Worm (Caenorhabditis elegans) whole organism, L2 larva: ENCODE results near the gene D1046.18.
A peak's percentile ranks its signal among the peaks of the same experiment; 100 is the strongest.

ENCODE experiments used
- C34F6.9 ChIP-seq: fragments of 150-350 bp; optimal IDR thresholded peaks from 2 replicates; lab custom pipeline; 2014; ENCODE audit warnings: missing biosample characterization, missing genetic modification characterization
- F13H6.1 ChIP-seq: sonication (generic microtip); optimal IDR thresholded peaks from 2 replicates; lab custom pipeline; 2016; ENCODE audit warnings: missing genetic modification characterization, missing compliant biosample characterization
- R02D3.7 ChIP-seq: fragments of 150-350 bp; optimal IDR thresholded peaks from 2 replicates; lab custom pipeline; 2014; ENCODE audit warnings: missing biosample characterization, missing genetic modification characterization
- Y55F3AM.14 ChIP-seq: fragments of 200-800 bp; sonication (Bioruptor generic); optimal IDR thresholded peaks from 2 replicates; lab custom pipeline; 2018; ENCODE audit warnings: mild to moderate bottlenecking, missing genetic modification characterization, missing compliant biosample characterization
- ZK546.5 ChIP-seq: sonication (generic microtip); optimal IDR thresholded peaks from 2 replicates; lab custom pipeline; 2017; ENCODE audit warnings: missing biosample characterization, missing genetic modification characterization
- alr-1 ChIP-seq: fragments of 150-350 bp; optimal IDR thresholded peaks from 2 replicates; lab custom pipeline; 2014; ENCODE audit warnings: missing biosample characterization, missing genetic modification characterization
- aly-2 ChIP-seq: fragments of 150-350 bp; optimal IDR thresholded peaks from 2 replicates; lab custom pipeline; 2014; ENCODE audit warnings: missing biosample characterization, missing genetic modification characterization
- ama-1 ChIP-seq: fragments of 150-350 bp; optimal IDR thresholded peaks from 2 replicates; lab custom pipeline; 2018; ENCODE audit warnings: inconsistent platforms
- blmp-1 ChIP-seq: sonication (generic microtip); optimal IDR thresholded peaks from 2 replicates; lab custom pipeline; 2017; ENCODE audit warnings: missing genetic modification characterization, mild to moderate bottlenecking, missing compliant biosample characterization, antibody characterized with exemption, moderate library complexity; ENCODE audit not compliant: insufficient read depth
- ceh-16 ChIP-seq: fragments of 150-350 bp; optimal IDR thresholded peaks from 2 replicates; lab custom pipeline; 2014; ENCODE audit warnings: missing biosample characterization, missing genetic modification characterization
- ceh-82 ChIP-seq: fragments of 150-350 bp; optimal IDR thresholded peaks from 2 replicates; lab custom pipeline; 2014; ENCODE audit warnings: missing biosample characterization, missing genetic modification characterization
- crh-2 ChIP-seq: sonication (generic microtip); optimal IDR thresholded peaks from 2 replicates; lab custom pipeline; 2017; ENCODE audit warnings: missing biosample characterization, missing genetic modification characterization
- dmd-4 ChIP-seq: sonication (generic microtip); optimal IDR thresholded peaks from 2 replicates; lab custom pipeline; 2017; ENCODE audit warnings: missing biosample characterization, missing genetic modification characterization
- elt-1 ChIP-seq: fragments of 150-350 bp; optimal IDR thresholded peaks from 2 replicates; lab custom pipeline; 2014; ENCODE audit warnings: missing biosample characterization, missing genetic modification characterization
- elt-3 ChIP-seq: sonication (generic microtip); optimal IDR thresholded peaks from 2 replicates; lab custom pipeline; 2017; ENCODE audit warnings: missing biosample characterization, missing genetic modification characterization
- fos-1 ChIP-seq: fragments of 150-350 bp; optimal IDR thresholded peaks from 2 replicates; lab custom pipeline; 2014; ENCODE audit warnings: missing biosample characterization, missing genetic modification characterization
- gmeb-1 ChIP-seq: fragments of 150-350 bp; optimal IDR thresholded peaks from 2 replicates; lab custom pipeline; 2014; ENCODE audit warnings: missing biosample characterization, missing genetic modification characterization
- lin-11 ChIP-seq: fragments of 150-350 bp; sonication (generic microtip); optimal IDR thresholded peaks from 2 replicates; lab custom pipeline; 2014; ENCODE audit warnings: missing biosample characterization, missing genetic modification characterization, inconsistent platforms, mixed read lengths
- lin-13 ChIP-seq: fragments of 150-350 bp; optimal IDR thresholded peaks from 2 replicates; lab custom pipeline; 2014; ENCODE audit warnings: missing biosample characterization, missing genetic modification reagents, missing genetic modification characterization
- lin-39 ChIP-seq: fragments of 150-350 bp; optimal IDR thresholded peaks from 2 replicates; lab custom pipeline; 2014; ENCODE audit warnings: missing biosample characterization, missing genetic modification reagents, missing genetic modification characterization
- lsy-2 ChIP-seq, 2 experiments: fragments of 150-350 bp in 1 of 2; sonication (generic microtip) in 1 of 2; optimal IDR thresholded peaks; 2 replicates each; lab custom pipeline; 2014 to 2017; ENCODE audit warnings: missing biosample characterization in 2 of 2, missing genetic modification characterization in 2 of 2
- mab-5 ChIP-seq: fragments of 150-350 bp; optimal IDR thresholded peaks from 2 replicates; lab custom pipeline; 2014; ENCODE audit warnings: missing biosample characterization, missing genetic modification characterization
- mbf-1 ChIP-seq: sonication (generic microtip); optimal IDR thresholded peaks from 2 replicates; lab custom pipeline; 2017; ENCODE audit warnings: missing biosample characterization, missing genetic modification characterization
- nhr-10 ChIP-seq: sonication (generic microtip); optimal IDR thresholded peaks from 2 replicates; lab custom pipeline; 2017; ENCODE audit warnings: missing biosample characterization, missing genetic modification characterization
- nhr-12 ChIP-seq: fragments of 150-350 bp; optimal IDR thresholded peaks from 2 replicates; lab custom pipeline; 2014; ENCODE audit warnings: missing biosample characterization, missing genetic modification characterization
- nhr-129 ChIP-seq: fragments of 150-350 bp; optimal IDR thresholded peaks from 2 replicates; lab custom pipeline; 2014; ENCODE audit warnings: missing biosample characterization, missing genetic modification characterization
- nhr-21 ChIP-seq: fragments of 150-350 bp; optimal IDR thresholded peaks from 2 replicates; lab custom pipeline; 2014; ENCODE audit warnings: missing biosample characterization, missing genetic modification characterization
- nhr-23 ChIP-seq: fragments of 150-350 bp; optimal IDR thresholded peaks from 2 replicates; lab custom pipeline; 2014; ENCODE audit warnings: missing biosample characterization, missing genetic modification reagents, missing genetic modification characterization
- nhr-237 ChIP-seq: fragments of 150-350 bp; optimal IDR thresholded peaks from 2 replicates; lab custom pipeline; 2014; ENCODE audit warnings: missing biosample characterization, missing genetic modification characterization
- nhr-25 ChIP-seq: fragments of 150-350 bp; sonication (generic microtip); optimal IDR thresholded peaks from 3 replicates; lab custom pipeline; 2014; ENCODE audit warnings: missing biosample characterization, missing genetic modification characterization
- nhr-6 ChIP-seq: fragments of 150-350 bp; optimal IDR thresholded peaks from 2 replicates; lab custom pipeline; 2014; ENCODE audit warnings: missing biosample characterization, missing genetic modification characterization
- nhr-77 ChIP-seq: fragments of 150-350 bp; optimal IDR thresholded peaks from 2 replicates; lab custom pipeline; 2014; ENCODE audit warnings: missing biosample characterization, missing genetic modification characterization
- skn-1 ChIP-seq: sonication (generic microtip); optimal IDR thresholded peaks from 2 replicates; lab custom pipeline; 2017; ENCODE audit warnings: missing biosample characterization, missing genetic modification characterization
- sma-3 ChIP-seq: sonication (generic microtip); optimal IDR thresholded peaks from 2 replicates; lab custom pipeline; 2016; ENCODE audit warnings: missing genetic modification reagents, missing genetic modification characterization, missing compliant biosample characterization
- sma-9 ChIP-seq, 2 experiments: fragments of 150-350 bp in 1 of 2; sonication (generic microtip) in 1 of 2; optimal IDR thresholded peaks; 2 replicates each; lab custom pipeline; 2014 to 2016; ENCODE audit warnings: missing genetic modification characterization in 2 of 2, mild to moderate bottlenecking in 1 of 2, missing biosample characterization in 1 of 2, missing compliant biosample characterization in 1 of 2, missing genetic modification reagents in 1 of 2, moderate library complexity in 1 of 2
- snpc-4 ChIP-seq: fragments of 150-350 bp; optimal IDR thresholded peaks from 2 replicates; lab custom pipeline; 2014; ENCODE audit warnings: missing biosample characterization, missing genetic modification characterization
- unc-39 ChIP-seq: fragments of 150-350 bp; optimal IDR thresholded peaks from 2 replicates; lab custom pipeline; 2014; ENCODE audit warnings: missing biosample characterization, missing genetic modification characterization
- unc-62 ChIP-seq: fragments of 150-350 bp; optimal IDR thresholded peaks from 2 replicates; lab custom pipeline; 2014; ENCODE audit warnings: missing biosample characterization, missing genetic modification reagents, missing genetic modification characterization
- ztf-1 ChIP-seq: fragments of 200-800 bp; sonication (Bioruptor generic); conservative IDR thresholded peaks from 2 replicates; pipeline ENCODE4 v1.3.6; 2022; ENCODE audit warnings: missing genetic modification characterization, missing compliant biosample characterization
- ztf-4 ChIP-seq: fragments of 150-350 bp; optimal IDR thresholded peaks from 2 replicates; lab custom pipeline; 2014; ENCODE audit warnings: missing biosample characterization, missing genetic modification characterization

Gene D1046.18

DNA sequence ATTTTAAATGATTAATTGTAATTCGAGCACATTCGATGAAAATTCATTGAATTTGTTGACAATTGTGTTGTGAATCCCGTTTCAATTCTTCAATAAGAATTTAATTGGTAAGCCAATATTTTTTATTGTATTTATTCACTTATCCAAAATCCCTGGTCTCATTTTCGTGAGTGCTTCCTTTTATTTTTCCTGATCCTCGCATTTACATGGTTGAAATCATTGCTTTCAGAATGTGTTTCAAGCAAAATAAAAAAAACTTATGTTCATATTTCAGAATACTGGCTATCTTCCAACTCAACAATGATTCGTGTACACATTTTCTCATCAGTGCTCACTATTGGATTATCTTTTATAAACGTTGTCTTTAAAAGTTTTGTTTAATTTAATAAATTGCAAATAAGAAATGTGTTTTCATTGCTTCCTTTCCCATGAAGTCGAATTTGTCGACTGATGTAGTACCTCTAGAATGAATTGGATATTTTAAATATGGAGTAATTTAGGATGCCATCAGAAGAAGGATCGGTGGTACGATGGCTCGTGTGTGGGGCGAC lies at the start of gene D1046.18, which contains the start of gene slc-25A26:
Gene D1046.18, plus strand, starts transcription at position 301 of the 551 bp plus-strand sequence.
Gene slc-25A26, plus strand, starts transcription at position 501 of the 551 bp plus-strand sequence.
- TF ChIP-seq gmeb-1 (no peak), Y55F3AM.14 (GFP tag; lab: Kevin White, UChicago) (no peak), aly-2 (tag; lab: Kevin White, UChicago) (no peak), nhr-77 (tag; lab: Kevin White, UChicago) (no peak), dmd-4 (tag; lab: Kevin White, UChicago) (no peak), elt-3 (tag; lab: Kevin White, UChicago) (no peak), F13H6.1 (tag; lab: Kevin White, UChicago) (no peak), nhr-23 (tag; lab: Kevin White, UChicago) (no peak)

DNA sequence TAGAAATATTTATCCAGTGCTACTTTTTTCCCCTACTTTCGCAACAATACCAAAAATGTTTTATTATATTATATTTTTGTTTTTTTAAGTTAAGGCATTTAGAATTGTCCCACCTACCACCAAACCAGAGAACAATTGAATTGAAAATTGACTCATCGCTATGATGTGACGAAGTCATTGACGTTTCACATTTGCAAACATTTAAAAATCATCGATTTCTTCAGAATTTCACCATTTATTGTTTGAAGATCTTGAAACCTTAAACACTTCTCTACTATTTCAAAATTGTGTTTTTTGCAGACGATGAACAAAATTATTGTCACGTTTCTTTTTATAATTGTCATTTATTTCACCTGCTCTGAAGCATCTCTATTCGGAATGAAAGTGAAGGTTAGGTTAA lies 48.9 kb upstream of the D1046.18 start, which contains the start of gene C09G9.8:
Gene C09G9.8, plus strand, starts transcription at position 301 of the 400 bp plus-strand sequence.
- TF ChIP-seq snpc-4 (tag; lab: Kevin White, UChicago) (no peak), nhr-237 (tag; lab: Kevin White, UChicago) (no peak), sma-3 (GFP tag; lab: Kevin White, UChicago) (no peak), ceh-16 (tag; lab: Kevin White, UChicago) (no peak), mab-5 (tag; lab: Kevin White, UChicago) (no peak), lin-11 (no peak), lin-39 (tag; lab: Kevin White, UChicago) (no peak), elt-3 (tag; lab: Kevin White, UChicago) (no peak), gmeb-1 (no peak), R02D3.7 (no peak), nhr-25 (tag; lab: Kevin White, UChicago) (no peak), ceh-82 (no peak), alr-1 (tag; lab: Kevin White, UChicago) (no peak), blmp-1 (tag; lab: Kevin White, UChicago) (no peak), unc-62 (GFP tag; lab: Kevin White, UChicago) (no peak), ama-1 (lab: Kevin White, UChicago) (no peak), nhr-6 (tag; lab: Kevin White, UChicago) (no peak), sma-9 (GFP tag; optimal IDR thresholded peaks at IDR 0.05; lab: Kevin White, UChicago) (no peak), sma-9 (tag; optimal IDR thresholded peaks at IDR 0.05; lab: Kevin White, UChicago) (no peak), crh-2 (no peak), skn-1 (tag; lab: Kevin White, UChicago) (no peak)
- TF ChIP-seq, all 48 proteins: peak for 0

DNA sequence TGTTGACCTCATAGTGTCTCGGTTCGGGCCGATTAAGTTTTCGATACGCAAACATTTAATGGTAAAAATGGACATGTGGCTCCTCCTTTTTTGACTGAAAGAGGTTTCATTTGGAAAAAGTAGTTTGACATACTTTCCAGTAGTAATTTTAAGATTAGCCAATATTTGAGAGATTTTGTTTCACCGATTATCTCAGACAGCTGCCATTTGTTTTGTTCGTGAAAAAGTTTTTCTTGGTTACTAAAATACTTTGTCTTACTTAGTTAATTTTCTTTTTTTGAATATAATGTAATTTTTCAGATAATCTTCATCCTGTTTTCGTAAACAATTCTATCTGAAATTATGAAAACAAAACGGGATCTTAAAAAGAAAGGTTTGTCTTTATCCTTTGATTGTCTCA lies 43.8 kb upstream of the D1046.18 start, which contains the start of gene C09G9.5:
Gene C09G9.5, plus strand, starts transcription at position 301 of the 400 bp plus-strand sequence.
- TF ChIP-seq ztf-4: no peak

DNA sequence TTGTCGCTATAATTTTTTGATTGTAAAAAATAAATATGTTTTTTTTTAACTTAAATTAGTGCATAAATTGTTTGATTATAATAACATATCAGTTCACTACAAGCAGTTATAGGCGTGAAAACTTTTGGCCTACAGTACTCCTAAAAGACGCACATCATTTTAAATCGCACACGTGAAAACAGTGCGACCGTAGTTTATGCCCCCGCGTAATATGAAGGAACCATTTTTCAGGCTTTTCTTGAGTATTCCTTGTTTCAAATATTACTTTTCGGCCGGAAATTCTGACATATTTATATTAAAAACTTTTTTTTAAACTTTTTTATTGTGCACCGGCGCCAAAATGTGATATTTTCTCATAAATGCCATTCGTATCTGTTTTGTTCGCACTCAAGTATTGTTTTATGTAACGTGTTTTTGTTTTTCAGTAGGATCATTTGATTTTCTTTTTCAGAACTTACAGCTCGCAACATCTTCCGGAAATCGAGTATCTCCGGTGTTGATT lies 41.5 kb upstream of the D1046.18 start, which contains the start of gene oma-1:
Gene oma-1, plus strand, starts transcription at position 452 of the 502 bp plus-strand sequence.
- no peak for TF ChIP-seq lin-11
- TF ChIP-seq, all 48 proteins: peak for 0

DNA sequence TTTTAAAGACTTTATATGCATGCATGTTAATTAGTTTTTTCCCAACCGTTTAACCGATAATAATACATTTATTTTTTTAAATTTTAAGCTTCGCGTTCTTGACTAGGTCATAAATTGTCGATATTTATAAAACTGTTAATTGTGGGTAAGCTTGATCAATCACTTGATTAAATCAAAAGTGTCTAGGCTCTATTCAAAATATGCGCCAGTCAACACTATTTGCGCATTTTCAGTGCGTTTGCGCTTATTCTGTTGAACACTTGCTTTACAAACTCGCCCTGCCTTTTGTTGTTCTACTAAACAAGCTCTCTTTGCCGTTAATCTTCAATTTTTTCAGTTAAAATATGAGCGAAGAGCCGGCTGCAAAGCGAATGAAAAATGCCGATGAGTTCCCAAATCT lies 38.9 kb upstream of the D1046.18 start, which contains the start of gene spr-2:
Gene spr-2, plus strand, starts transcription at position 332 of the 400 bp plus-strand sequence.
- TF ChIP-seq unc-62 (GFP tag; lab: Kevin White, UChicago) (no peak), ceh-82 (no peak), nhr-6 (tag; lab: Kevin White, UChicago) (peak; percentile 62), C34F6.9 (peak; percentile 91), F13H6.1 (tag; lab: Kevin White, UChicago) (peak; percentile 67), nhr-129 (tag; lab: Kevin White, UChicago) (peak; percentile 72), gmeb-1 (peak; percentile 89), lin-11 (peak; percentile 38), sma-9 (GFP tag; optimal IDR thresholded peaks at IDR 0.05; lab: Kevin White, UChicago) (peak; percentile 75), sma-9 (tag; optimal IDR thresholded peaks at IDR 0.05; lab: Kevin White, UChicago) (no peak), lin-13 (peak; percentile 72), nhr-12 (tag; lab: Kevin White, UChicago) (no peak), unc-39 (no peak), nhr-10 (tag; lab: Kevin White, UChicago) (peak; percentile 32), aly-2 (tag; lab: Kevin White, UChicago) (no peak), lsy-2 (tag; optimal IDR thresholded peaks at IDR 0.05; lab: Kevin White, UChicago) (peak; percentile 60 to 90), snpc-4 (tag; lab: Kevin White, UChicago) (peak; percentile 25), nhr-21 (tag; lab: Kevin White, UChicago) (peak; percentile 56), mbf-1 (tag; lab: Kevin White, UChicago) (no peak), fos-1 (tag; lab: Kevin White, UChicago) (peak; percentile 40), mab-5 (tag; lab: Kevin White, UChicago) (peak; percentile 20), blmp-1 (tag; lab: Kevin White, UChicago) (no peak), lin-39 (tag; lab: Kevin White, UChicago) (no peak), crh-2 (peak; percentile 80), nhr-25 (tag; lab: Kevin White, UChicago) (peak; percentile 71), ZK546.5 (no peak), dmd-4 (tag; lab: Kevin White, UChicago) (no peak), ztf-4 (peak; percentile 4), ztf-1 (GFP tag; lab: Robert Waterston, UW) (no peak), skn-1 (tag; lab: Kevin White, UChicago) (no peak), sma-3 (GFP tag; lab: Kevin White, UChicago) (peak; percentile 70), R02D3.7 (no peak), elt-3 (tag; lab: Kevin White, UChicago) (no peak), ceh-16 (tag; lab: Kevin White, UChicago) (no peak), elt-1 (tag; lab: Kevin White, UChicago) (no peak)
